Worm (Caenorhabditis elegans) whole organism, L3 larva: ENCODE results near the gene smvt-1.

Experiments
- R02D3.7 ChIP-seq: fragments of 150-350 bp; optimal IDR thresholded peaks from 2 replicates; lab custom pipeline; 2014; ENCODE audit warnings: missing biosample characterization, missing genetic modification characterization
- ZK546.5 ChIP-seq: sonication (generic microtip); optimal IDR thresholded peaks from 2 replicates; lab custom pipeline; 2017; ENCODE audit warnings: missing biosample characterization, missing genetic modification characterization
- aly-2 ChIP-seq: fragments of 150-350 bp; optimal IDR thresholded peaks from 2 replicates; lab custom pipeline; 2014; ENCODE audit warnings: missing biosample characterization, missing genetic modification characterization
- ama-1 ChIP-seq: fragments of 150-350 bp; optimal IDR thresholded peaks from 2 replicates; lab custom pipeline; 2018
- ceh-16 ChIP-seq: sonication (generic microtip); optimal IDR thresholded peaks from 2 replicates; lab custom pipeline; 2017; ENCODE audit warnings: missing biosample characterization, missing genetic modification characterization
- ceh-28 ChIP-seq: fragments of 150-350 bp; optimal IDR thresholded peaks from 2 replicates; lab custom pipeline; 2014; ENCODE audit warnings: missing biosample characterization, missing genetic modification reagents, missing genetic modification characterization
- ceh-82 ChIP-seq: fragments of 150-350 bp; optimal IDR thresholded peaks from 2 replicates; lab custom pipeline; 2014; ENCODE audit warnings: missing biosample characterization, missing genetic modification characterization
- ceh-9 ChIP-seq: sonication (generic microtip); optimal IDR thresholded peaks from 2 replicates; lab custom pipeline; 2018; ENCODE audit warnings: missing biosample characterization, missing genetic modification characterization
- daf-12 ChIP-seq: fragments of 150-350 bp; optimal IDR thresholded peaks from 2 replicates; lab custom pipeline; 2014; ENCODE audit warnings: missing biosample characterization, missing genetic modification reagents, missing genetic modification characterization
- egl-27 ChIP-seq: sonication (generic microtip); optimal IDR thresholded peaks from 4 replicates; lab custom pipeline; 2017; ENCODE audit warnings: missing biosample characterization, missing genetic modification reagents, missing genetic modification characterization
- egl-5 ChIP-seq: fragments of 150-350 bp; optimal IDR thresholded peaks from 2 replicates; lab custom pipeline; 2017; ENCODE audit warnings: missing biosample characterization, missing genetic modification reagents, missing genetic modification characterization, inconsistent platforms
- elt-2 ChIP-seq: sonication (generic microtip); optimal IDR thresholded peaks from 2 replicates; lab custom pipeline; 2016; ENCODE audit warnings: missing genetic modification reagents, mild to moderate bottlenecking, missing genetic modification characterization, missing compliant biosample characterization
- elt-3 ChIP-seq, 3 experiments: fragments of 150-350 bp in 1 of 3; sonication (generic microtip) in 2 of 3; optimal IDR thresholded peaks; 2 replicates in 2 of 3; 4 replicates in 1 of 3; lab custom pipeline; 2014 to 2017; ENCODE audit warnings: missing biosample characterization in 3 of 3, missing genetic modification characterization in 3 of 3
- eor-1 ChIP-seq, 2 experiments: fragments of 150-350 bp; optimal IDR thresholded peaks; 2 replicates each; lab custom pipeline; 2014 to 2018; ENCODE audit warnings: missing biosample characterization in 2 of 2, missing genetic modification characterization in 2 of 2
- fkh-10 ChIP-seq: sonication (generic microtip); optimal IDR thresholded peaks from 2 replicates; lab custom pipeline; 2017; ENCODE audit warnings: missing biosample characterization, missing genetic modification reagents, missing genetic modification characterization
- fkh-2 ChIP-seq: fragments of 150-350 bp; optimal IDR thresholded peaks from 2 replicates; lab custom pipeline; 2014; ENCODE audit warnings: missing biosample characterization, missing genetic modification reagents, missing genetic modification characterization
- fos-1 ChIP-seq: fragments of 150-350 bp; optimal IDR thresholded peaks from 2 replicates; lab custom pipeline; 2014; ENCODE audit warnings: missing biosample characterization, missing genetic modification characterization
- hmg-11 ChIP-seq: sonication (generic microtip); optimal IDR thresholded peaks from 2 replicates; lab custom pipeline; 2016; ENCODE audit warnings: missing genetic modification characterization, missing compliant biosample characterization
- jun-1 ChIP-seq: fragments of 150-350 bp; optimal IDR thresholded peaks from 2 replicates; lab custom pipeline; 2014; ENCODE audit warnings: missing biosample characterization, missing genetic modification reagents, missing genetic modification characterization
- lin-15B ChIP-seq: fragments of 150-350 bp; optimal IDR thresholded peaks from 2 replicates; lab custom pipeline; 2014; ENCODE audit warnings: missing biosample characterization, missing genetic modification characterization
- lin-39 ChIP-seq: fragments of 150-350 bp; optimal IDR thresholded peaks from 2 replicates; lab custom pipeline; 2018; ENCODE audit warnings: missing biosample characterization, missing genetic modification reagents, missing genetic modification characterization
- lsy-12 ChIP-seq: sonication (generic microtip); optimal IDR thresholded peaks from 2 replicates; lab custom pipeline; 2016; ENCODE audit warnings: mild to moderate bottlenecking, missing genetic modification characterization, missing compliant biosample characterization
- mdl-1 ChIP-seq: fragments of 150-350 bp; optimal IDR thresholded peaks from 2 replicates; lab custom pipeline; 2014; ENCODE audit warnings: missing biosample characterization, missing genetic modification characterization
- mml-1 ChIP-seq: fragments of 150-350 bp; sonication (generic microtip); optimal IDR thresholded peaks from 3 replicates; lab custom pipeline; 2014; ENCODE audit warnings: missing biosample characterization, missing genetic modification characterization
- nfya-1 ChIP-seq: sonication (generic microtip); optimal IDR thresholded peaks from 2 replicates; lab custom pipeline; 2017; ENCODE audit warnings: missing genetic modification characterization, mild to moderate bottlenecking, missing compliant biosample characterization, antibody characterized with exemption, moderate library complexity; ENCODE audit not compliant: insufficient read depth
- nhr-12 ChIP-seq: fragments of 150-350 bp; optimal IDR thresholded peaks from 2 replicates; lab custom pipeline; 2014; ENCODE audit warnings: missing biosample characterization, missing genetic modification characterization
- nhr-23 ChIP-seq: fragments of 150-350 bp; optimal IDR thresholded peaks from 2 replicates; lab custom pipeline; 2014; ENCODE audit warnings: missing biosample characterization, missing genetic modification reagents, missing genetic modification characterization
- nhr-237 ChIP-seq: fragments of 150-350 bp; optimal IDR thresholded peaks from 2 replicates; lab custom pipeline; 2014; ENCODE audit warnings: missing biosample characterization, missing genetic modification characterization
- nhr-25 ChIP-seq: sonication (generic microtip); optimal IDR thresholded peaks from 2 replicates; lab custom pipeline; 2017; ENCODE audit warnings: missing biosample characterization, missing genetic modification characterization
- nhr-28 ChIP-seq: fragments of 150-350 bp; optimal IDR thresholded peaks from 2 replicates; lab custom pipeline; 2014; ENCODE audit warnings: missing biosample characterization, missing genetic modification characterization
- nhr-43 ChIP-seq: sonication (generic microtip); optimal IDR thresholded peaks from 2 replicates; lab custom pipeline; 2016; ENCODE audit warnings: mild to moderate bottlenecking, missing genetic modification characterization, missing compliant biosample characterization; ENCODE audit not compliant: poor library complexity, severe bottlenecking
- nhr-67 ChIP-seq: fragments of 150-350 bp; optimal IDR thresholded peaks from 2 replicates; lab custom pipeline; 2014; ENCODE audit warnings: missing biosample characterization, missing genetic modification characterization
- nhr-76 ChIP-seq: fragments of 150-350 bp; sonication (generic microtip); optimal IDR thresholded peaks from 5 replicates; lab custom pipeline; 2014; ENCODE audit warnings: missing biosample characterization, missing genetic modification characterization
- nhr-77 ChIP-seq: fragments of 150-350 bp; optimal IDR thresholded peaks from 2 replicates; lab custom pipeline; 2014; ENCODE audit warnings: missing biosample characterization, missing genetic modification characterization
- pha-4 ChIP-seq: fragments of 150-350 bp; optimal IDR thresholded peaks from 2 replicates; lab custom pipeline; 2014; ENCODE audit warnings: missing biosample characterization, missing genetic modification reagents, missing genetic modification characterization
- pqm-1 ChIP-seq: fragments of 150-350 bp; optimal IDR thresholded peaks from 2 replicates; lab custom pipeline; 2017; ENCODE audit warnings: missing biosample characterization, missing genetic modification characterization, inconsistent platforms
- sea-2 ChIP-seq: fragments of 150-350 bp; sonication (generic microtip); optimal IDR thresholded peaks from 4 replicates; lab custom pipeline; 2014; ENCODE audit warnings: missing biosample characterization, missing genetic modification reagents, missing genetic modification characterization
- skn-1 ChIP-seq: fragments of 150-350 bp; optimal IDR thresholded peaks from 2 replicates; lab custom pipeline; 2014; ENCODE audit warnings: missing biosample characterization, missing genetic modification characterization
- snpc-4 ChIP-seq: fragments of 150-350 bp; optimal IDR thresholded peaks from 2 replicates; lab custom pipeline; 2014; ENCODE audit warnings: missing biosample characterization, missing genetic modification characterization
- tbx-2 ChIP-seq: sonication (generic microtip); optimal IDR thresholded peaks from 2 replicates; lab custom pipeline; 2016; ENCODE audit warnings: mild to moderate bottlenecking, missing genetic modification characterization, missing compliant biosample characterization
- unc-39 ChIP-seq: sonication (generic microtip); optimal IDR thresholded peaks from 4 replicates; lab custom pipeline; 2017; ENCODE audit warnings: missing biosample characterization, missing genetic modification characterization
- unc-62 ChIP-seq: fragments of 150-350 bp; sonication (generic microtip); optimal IDR thresholded peaks from 4 replicates; lab custom pipeline; 2014; ENCODE audit warnings: missing biosample characterization, missing genetic modification reagents, missing genetic modification characterization
- zag-1 ChIP-seq: fragments of 150-350 bp; optimal IDR thresholded peaks from 2 replicates; lab custom pipeline; 2014; ENCODE audit warnings: missing biosample characterization, missing genetic modification characterization
- ztf-11 ChIP-seq: fragments of 150-350 bp; optimal IDR thresholded peaks from 2 replicates; lab custom pipeline; 2014; ENCODE audit warnings: missing biosample characterization, missing genetic modification characterization
- ztf-4 ChIP-seq: fragments of 150-350 bp; optimal IDR thresholded peaks from 2 replicates; lab custom pipeline; 2014; ENCODE audit warnings: missing biosample characterization, missing genetic modification characterization

Gene smvt-1

DNA sequence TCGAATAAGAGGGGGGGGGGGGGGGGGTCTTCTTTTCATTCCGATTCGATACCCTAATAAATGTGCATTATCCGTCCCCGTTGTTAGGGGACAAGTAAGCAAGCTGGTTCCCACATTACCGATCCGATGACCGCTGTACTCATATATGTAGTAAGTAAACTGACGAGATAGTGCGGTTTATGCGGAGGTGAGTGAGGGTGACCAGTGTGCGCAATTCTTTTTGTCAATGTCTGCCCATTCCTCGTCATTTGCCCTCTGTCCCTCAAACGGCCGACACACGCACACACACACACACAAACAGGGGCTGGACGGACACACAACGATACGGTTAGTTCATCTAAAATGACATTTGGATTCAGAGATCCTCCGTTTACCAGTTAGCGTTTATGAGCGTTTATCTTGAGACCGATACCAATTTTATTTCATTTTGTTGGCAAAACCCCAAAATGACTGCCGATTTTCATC lies 3.5 kb upstream of the smvt-1 start, which contains the start of gene aat-3:
Gene aat-3 (plus strand): TSS at position 51 of the 465 bp plus-strand sequence.
- no peak for TF ChIP-seq mdl-1 (tag; lab: Kevin White, UChicago)
- TF ChIP-seq nhr-23 (tag; lab: Kevin White, UChicago) = no peak
- TF ChIP-seq fkh-10 (GFP tag; lab: Kevin White, UChicago) = no peak
- no peak for TF ChIP-seq ceh-16 (tag; lab: Kevin White, UChicago)
- no peak for TF ChIP-seq skn-1 (tag; lab: Kevin White, UChicago)
- TF ChIP-seq hmg-11 (tag; lab: Kevin White, UChicago) = peak; percentile 7
- TF ChIP-seq unc-39 (tag; lab: Kevin White, UChicago) = no peak
- TF ChIP-seq nhr-25 (tag; lab: Kevin White, UChicago) = peak; percentile 58
- no peak for TF ChIP-seq fos-1
- peak; percentile 24 for TF ChIP-seq pha-4 (tag; lab: Kevin White, UChicago)
- TF ChIP-seq tbx-2 (tag; lab: Kevin White, UChicago) = no peak
- peak; percentile 10 for TF ChIP-seq nfya-1
- peak; percentile 51 for TF ChIP-seq lin-39 (tag; lab: Kevin White, UChicago)
- no peak for TF ChIP-seq daf-12 (tag; lab: Kevin White, UChicago)
- peak; percentile 33 for TF ChIP-seq snpc-4

DNA sequence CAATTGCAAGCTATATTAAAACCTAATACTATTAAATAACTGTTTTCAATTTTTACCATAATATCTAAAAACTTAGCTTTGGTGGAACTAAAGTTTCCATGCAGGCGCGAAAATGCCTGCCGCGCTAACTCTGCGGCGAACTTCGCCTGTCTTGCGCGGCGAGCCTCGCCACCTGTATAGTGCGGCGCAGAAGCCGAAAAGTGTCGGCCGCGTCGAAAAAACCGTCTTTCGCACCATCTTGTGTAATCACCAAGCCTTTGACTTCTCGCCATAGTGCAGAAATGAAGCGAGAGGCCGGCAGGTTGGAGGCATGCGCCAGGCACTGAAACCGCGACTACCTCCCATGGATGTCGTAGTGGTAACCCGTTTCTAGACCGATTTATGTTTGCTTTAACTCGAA lies 2.7 kb upstream of the smvt-1 start:
- TF ChIP-seq zag-1 (tag; lab: Kevin White, UChicago) (no peak), snpc-4 (peak; percentile 16)

DNA sequence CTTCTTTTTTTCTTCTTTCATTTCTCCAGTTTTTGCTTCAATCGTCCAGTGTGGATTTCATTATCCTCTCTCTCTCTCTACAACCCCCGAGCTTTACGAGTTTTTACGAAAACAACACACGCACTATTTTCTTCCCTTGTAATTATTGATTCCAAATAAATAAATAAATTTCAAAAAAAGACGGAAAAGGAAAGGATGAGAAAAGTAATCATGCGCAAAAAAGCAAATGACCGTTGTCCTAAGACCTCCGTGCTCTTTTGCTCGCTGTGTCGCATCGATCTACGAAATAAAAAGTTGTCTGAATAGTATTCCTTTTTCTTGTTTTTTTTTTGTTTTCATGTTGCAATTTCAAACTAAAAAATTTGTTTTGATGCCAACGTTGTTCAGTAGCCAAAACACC lies 1.9 kb upstream of the smvt-1 start:
- TF ChIP-seq ceh-28 (tag; lab: Kevin White, UChicago) (no peak), skn-1 (tag; lab: Kevin White, UChicago) (no peak), elt-3 (tag; optimal IDR thresholded peaks at IDR 0.05; lab: Kevin White, UChicago) (no peak), nhr-12 (no peak), ztf-4 (tag; lab: Kevin White, UChicago) (no peak), nhr-237 (no peak)

DNA sequence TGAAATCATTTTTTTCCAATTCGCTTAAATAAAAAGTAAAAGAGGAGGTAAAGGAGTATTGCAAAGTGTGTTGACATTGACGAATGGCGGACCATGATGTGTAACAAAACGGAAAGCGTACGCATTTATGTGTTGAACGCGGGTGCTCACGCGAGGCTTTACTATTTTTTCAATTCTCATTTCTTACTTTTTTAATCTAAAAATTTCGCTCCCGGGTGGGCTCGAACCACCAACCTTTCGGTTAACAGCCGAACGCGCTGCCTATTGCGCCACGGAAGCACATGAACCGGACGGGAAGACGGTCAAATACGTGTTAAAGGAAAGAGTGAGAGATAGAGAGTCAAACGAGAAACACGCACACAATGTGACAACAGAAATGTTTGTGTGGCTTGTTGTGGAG lies 538 bp upstream of the smvt-1 start:
- TF ChIP-seq sea-2 (no peak), snpc-4 (peak; percentile 13), nhr-77 (tag; lab: Kevin White, UChicago) (no peak), lin-39 (tag; lab: Kevin White, UChicago) (peak; percentile 30), R02D3.7 (no peak), unc-39 (tag; lab: Kevin White, UChicago) (no peak), nhr-67 (no peak), tbx-2 (tag; lab: Kevin White, UChicago) (peak; percentile 43), ama-1 (lab: Kevin White, UChicago) (no peak), zag-1 (tag; lab: Kevin White, UChicago) (no peak), nhr-12 (no peak), aly-2 (tag; lab: Kevin White, UChicago) (no peak), unc-62 (GFP tag; lab: Kevin White, UChicago) (no peak), nhr-43 (peak; percentile 37), skn-1 (tag; lab: Kevin White, UChicago) (peak; percentile 33), eor-1 (tag; optimal IDR thresholded peaks at IDR 0.05; lab: Kevin White, UChicago) (no peak), nhr-76 (tag; lab: Kevin White, UChicago) (no peak), lsy-12 (peak; percentile 44), elt-2 (tag; lab: Kevin White, UChicago) (peak; percentile 58), nhr-28 (no peak), ztf-4 (tag; lab: Kevin White, UChicago) (no peak), pqm-1 (tag; lab: Kevin White, UChicago) (peak; percentile 38), ceh-28 (tag; lab: Kevin White, UChicago) (no peak), hmg-11 (tag; lab: Kevin White, UChicago) (peak; percentile 78), fos-1 (peak; percentile 62), ztf-11 (tag; lab: Kevin White, UChicago) (no peak), daf-12 (tag; lab: Kevin White, UChicago) (no peak), lin-15B (tag; lab: Kevin White, UChicago) (peak; percentile 18), mdl-1 (tag; lab: Kevin White, UChicago) (no peak), ceh-16 (tag; lab: Kevin White, UChicago) (no peak), egl-5 (no peak), nhr-237 (no peak), ceh-82 (tag; lab: Kevin White, UChicago) (no peak), nhr-23 (tag; lab: Kevin White, UChicago) (no peak), egl-27 (peak; percentile 51), pha-4 (tag; lab: Kevin White, UChicago) (peak; percentile 70), ZK546.5 (tag; lab: Kevin White, UChicago) (no peak), jun-1 (tag; lab: Kevin White, UChicago) (peak; percentile 39), mml-1 (no peak), fkh-2 (tag; lab: Kevin White, UChicago) (no peak), fkh-10 (GFP tag; lab: Kevin White, UChicago) (no peak), ceh-9 (tag; lab: Kevin White, UChicago) (no peak)
